Fruit fly (Drosophila melanogaster): ENCODE data around the gene ATPsynD.

DNA sequence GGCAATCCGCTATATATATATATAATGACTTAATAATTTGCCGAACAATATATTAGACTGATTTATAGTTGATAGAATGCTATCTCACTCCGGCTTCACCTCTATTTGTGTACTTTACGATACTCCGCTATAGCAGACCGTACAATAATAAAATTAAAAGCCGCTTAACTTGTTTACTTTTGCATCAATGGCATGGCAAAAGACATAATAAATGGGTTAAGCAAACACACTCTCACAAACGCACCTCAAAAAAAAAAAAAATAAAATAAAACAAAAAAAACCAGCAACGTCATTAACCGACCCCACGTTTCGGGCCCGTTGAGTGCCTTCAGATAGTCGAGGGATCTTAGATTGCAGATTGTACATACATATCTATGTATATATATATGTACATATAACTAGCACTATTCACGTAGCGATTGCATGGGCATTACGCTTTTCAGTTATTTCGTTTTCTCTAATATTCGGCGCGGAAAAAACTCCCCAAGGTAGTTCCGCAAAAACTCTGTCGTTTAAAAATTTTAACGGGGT is 26.9 kb upstream of the ATPsynD start:
- TF ChIP-seq Clk (GFP tag; optimal IDR thresholded peaks at IDR 0.05): no peak
- no peak for TF ChIP-seq tj (GFP tag; optimal IDR thresholded peaks at IDR 0.05)
- no peak for TF ChIP-seq CG14711 (tag; optimal IDR thresholded peaks at IDR 0.05)
- TF ChIP-seq CG33017 (tag; optimal IDR thresholded peaks at IDR 0.05): no peak
- peak; percentile 88 for TF ChIP-seq kay (GFP tag; ENCODE audit: borderline replicate concordance)
- no peak for TF ChIP-seq CG7045 (GFP tag; optimal IDR thresholded peaks at IDR 0.05)
- TF ChIP-seq pad (GFP tag; optimal IDR thresholded peaks at IDR 0.05): no peak
